Worm (Caenorhabditis elegans): Measurements from ENCODE around the gene pqn-31.

pqn-31 gene

ce11 chrV:9094976-9095375, 14.4 kb upstream of the pqn-31 start (continued):
- TF ChIP-seq ceh-44 (GFP tag; IDR thresholded peaks at IDR 0.05), result no peak
- TF ChIP-seq ceh-32 (tag; optimal IDR thresholded peaks at IDR 0.05; ENCODE audit: poor library complexity), result no peak
- TF ChIP-seq unc-130 (GFP tag; optimal IDR thresholded peaks at IDR 0.05), result no peak
- TF ChIP-seq nhr-111 (GFP tag; optimal IDR thresholded peaks at IDR 0.05), result no peak
- TF ChIP-seq lin-38 (GFP tag; IDR thresholded peaks at IDR 0.05), result no peak
- no peak for TF ChIP-seq nhr-11 (tag; optimal IDR thresholded peaks at IDR 0.05)
- no peak for TF ChIP-seq ZK546.5 (tag; optimal IDR thresholded peaks at IDR 0.05)

- TF ChIP-seq Y48G9A.11 (GFP tag; IDR thresholded peaks at IDR 0.05) (no peak), zfp-2 (tag; optimal IDR thresholded peaks at IDR 0.05) (no peak), hmg-1.1 (GFP tag; IDR thresholded peaks at IDR 0.05) (peak; percentile 63), nhr-10 (tag; optimal IDR thresholded peaks at IDR 0.05) (peak; percentile 85), dmd-9 (GFP tag; IDR thresholded peaks at IDR 0.05) (no peak), ctbp-1 (GFP tag; IDR thresholded peaks at IDR 0.05) (peak; percentile 59; the same call in 1 of the 2 replicates), tra-1 (GFP tag; IDR thresholded peaks at IDR 0.05) (peak; percentile 94), nhr-11 (tag; optimal IDR thresholded peaks at IDR 0.05) (peak; percentile 87), ceh-28 (tag; optimal IDR thresholded peaks at IDR 0.05) (no peak), egl-43 (GFP tag; IDR thresholded peaks at IDR 0.05) (no peak), nhr-42 (GFP tag; IDR thresholded peaks at IDR 0.05) (no peak; the same call in 1 of the 2 replicates), ceh-62 (tag; optimal IDR thresholded peaks at IDR 0.05) (no peak), saeg-2 (GFP tag; IDR thresholded peaks at IDR 0.05) (peak; percentile 94), F49E8.2 (tag; optimal IDR thresholded peaks at IDR 0.05; ENCODE audit: borderline replicate concordance) (no peak), zip-2 (tag; optimal IDR thresholded peaks at IDR 0.05) (peak; percentile 31), lin-1 (GFP tag; IDR thresholded peaks at IDR 0.05) (peak; percentile 62; the same call in 1 of the 2 replicates), ceh-44 (GFP tag; IDR thresholded peaks at IDR 0.05) (no peak), arid-1 (GFP tag; conservative IDR thresholded peaks at IDR 0.05) (0 out of 2 replicates have a peak, but pooled peaks have one; percentile 8), nhr-111 (GFP tag; optimal IDR thresholded peaks at IDR 0.05) (no peak), duxl-1 (tag; optimal IDR thresholded peaks at IDR 0.05; ENCODE audit: poor library complexity) (no peak), ama-1 (optimal IDR thresholded peaks at IDR 0.05) (no peak), rbr-2 (tag; optimal IDR thresholded peaks at IDR 0.05) (peak; percentile 66), aly-2 (tag; optimal IDR thresholded peaks at IDR 0.05) (no peak), lin-15B (tag; optimal IDR thresholded peaks at IDR 0.05) (no peak), F37D6.2 (tag; optimal IDR thresholded peaks at IDR 0.05) (no peak), spr-3 (GFP tag; optimal IDR thresholded peaks at IDR 0.05) (peak; percentile 49), lin-13 (GFP tag; optimal IDR thresholded peaks at IDR 0.05) (peak; percentile 50), tag-97 (GFP tag; IDR thresholded peaks at IDR 0.05) (no peak), daf-19 (GFP tag; conservative IDR thresholded peaks at IDR 0.05) (no peak), zfp-3 (GFP tag; conservative IDR thresholded peaks at IDR 0.05) (peak; percentile 40; the same call in 1 of the 2 replicates), daf-16 (GFP tag; optimal IDR thresholded peaks at IDR 0.05) (peak; percentile 61 to 92), daf-16 (tag; optimal IDR thresholded peaks at IDR 0.05) (peak; percentile 91), jun-1 (tag; optimal IDR thresholded peaks at IDR 0.05) (peak; percentile 59), daf-8 (GFP tag; IDR thresholded peaks at IDR 0.05) (no peak), hlh-30 (tag; optimal IDR thresholded peaks at IDR 0.05; ENCODE audit: insufficient read depth) (peak; percentile 99), ztf-11 (tag; optimal IDR thresholded peaks at IDR 0.05) (no peak), madf-5 (GFP tag; IDR thresholded peaks at IDR 0.05) (0 out of 4 replicates have a peak, but pooled peaks of 1 of the 2 experiments have one; percentile 64), T26A8.4 (GFP tag; IDR thresholded peaks at IDR 0.05) (peak; percentile 66), spr-1 (tag; optimal IDR thresholded peaks at IDR 0.05) (peak; percentile 78), snpc-4 (tag; optimal IDR thresholded peaks at IDR 0.05) (no peak), nhr-77 (tag; optimal IDR thresholded peaks at IDR 0.05) (peak; percentile 87), cey-2 (tag; optimal IDR thresholded peaks at IDR 0.05; ENCODE audit: borderline replicate concordance, insufficient read depth) (peak; percentile 95), mxl-3 (GFP tag; optimal IDR thresholded peaks at IDR 0.05) (peak; percentile 93), nhr-48 (tag; optimal IDR thresholded peaks at IDR 0.05) (peak; percentile 99)
Observed at ce11 chrV:9095613-9096317, 13.6 kb upstream of the pqn-31 start, which contains the start of gene F21C10.10. F21C10.10 (plus strand) TSS chrV:9096267.

Data from whole organism, L4 larva.